Worm (Caenorhabditis elegans): ENCODE measurements around the gene C15C7.4.

The C15C7.4 gene

ce11 chrX:3101562-3101961, 43.8 kb upstream of the C15C7.4 start:
- TF ChIP-seq peb-1 (tag; optimal IDR thresholded peaks at IDR 0.05), result no peak
- TF ChIP-seq gmeb-1 (tag; optimal IDR thresholded peaks at IDR 0.05), result no peak
- TF ChIP-seq egl-27 (tag; optimal IDR thresholded peaks at IDR 0.05), result no peak
- TF ChIP-seq nhr-10 (tag; optimal IDR thresholded peaks at IDR 0.05), result no peak
- TF ChIP-seq nhr-12 (tag; optimal IDR thresholded peaks at IDR 0.05), result no peak
- no peak for TF ChIP-seq nhr-6 (tag; optimal IDR thresholded peaks at IDR 0.05)
- peak; percentile 48 for TF ChIP-seq fos-1 (tag; optimal IDR thresholded peaks at IDR 0.05)
- no peak for TF ChIP-seq ztf-11 (tag; optimal IDR thresholded peaks at IDR 0.05)
- TF ChIP-seq sem-4 (tag; optimal IDR thresholded peaks at IDR 0.05), result no peak
- TF ChIP-seq nhr-237 (tag; optimal IDR thresholded peaks at IDR 0.05), result no peak
- no peak for TF ChIP-seq ceh-16 (tag; optimal IDR thresholded peaks at IDR 0.05)
- TF ChIP-seq C34F6.9 (tag; optimal IDR thresholded peaks at IDR 0.05), result peak; percentile 22
- TF ChIP-seq nhr-129 (tag; optimal IDR thresholded peaks at IDR 0.05), result peak; percentile 16

DNA sequence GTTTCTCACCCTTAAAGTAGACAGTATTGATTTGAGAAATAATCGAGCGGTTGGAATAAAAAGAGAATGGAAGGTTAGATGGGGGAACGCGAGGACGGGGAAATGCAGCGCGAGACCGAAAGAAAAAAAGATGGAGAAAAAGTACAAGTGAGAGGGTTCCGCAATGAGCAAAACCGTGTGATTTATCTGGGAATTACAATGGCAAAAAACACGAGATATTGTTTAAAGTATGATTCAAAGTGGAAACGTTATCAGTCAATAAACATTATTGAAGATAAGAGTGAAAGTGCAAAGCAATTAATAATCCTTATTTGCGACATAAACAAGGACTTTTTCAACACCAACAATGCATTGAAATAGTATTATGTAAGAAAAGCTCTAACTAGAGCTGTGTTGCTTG, 43.2 kb upstream of the C15C7.4 start, which contains the start of gene ztf-13:
Gene ztf-13 (minus strand): TSS at position 11 of the 400 bp plus-strand sequence.
- TF ChIP-seq R02D3.7 (tag; optimal IDR thresholded peaks at IDR 0.05) (no peak), nhr-129 (tag; optimal IDR thresholded peaks at IDR 0.05) (peak; percentile 18), lsy-2 (tag; optimal IDR thresholded peaks at IDR 0.05) (peak in 1 of 2 experiments; percentile 41), unc-55 (GFP tag; optimal IDR thresholded peaks at IDR 0.05) (no peak), C34F6.9 (tag; optimal IDR thresholded peaks at IDR 0.05) (peak; percentile 27), ama-1 (optimal IDR thresholded peaks at IDR 0.05) (no peak), zag-1 (tag; optimal IDR thresholded peaks at IDR 0.05) (no peak), crh-2 (tag; optimal IDR thresholded peaks at IDR 0.05) (peak; percentile 40), aly-2 (tag; optimal IDR thresholded peaks at IDR 0.05) (no peak), skn-1 (tag; optimal IDR thresholded peaks at IDR 0.05) (no peak), gmeb-1 (tag; optimal IDR thresholded peaks at IDR 0.05) (peak; percentile 6), elt-3 (tag; optimal IDR thresholded peaks at IDR 0.05) (no peak), unc-62 (GFP tag; optimal IDR thresholded peaks at IDR 0.05) (no peak), blmp-1 (tag; optimal IDR thresholded peaks at IDR 0.05; ENCODE audit: insufficient read depth) (peak; percentile 44), lin-39 (tag; optimal IDR thresholded peaks at IDR 0.05) (no peak), snpc-4 (tag; optimal IDR thresholded peaks at IDR 0.05) (no peak), lin-11 (tag; optimal IDR thresholded peaks at IDR 0.05) (no peak), ztf-4 (tag; optimal IDR thresholded peaks at IDR 0.05) (no peak), nhr-10 (tag; optimal IDR thresholded peaks at IDR 0.05) (no peak), sem-4 (tag; optimal IDR thresholded peaks at IDR 0.05) (no peak), lin-13 (GFP tag; optimal IDR thresholded peaks at IDR 0.05) (no peak), nhr-237 (tag; optimal IDR thresholded peaks at IDR 0.05) (no peak), egl-27 (tag; optimal IDR thresholded peaks at IDR 0.05) (peak; percentile 52), nhr-23 (tag; optimal IDR thresholded peaks at IDR 0.05) (no peak), nhr-12 (tag; optimal IDR thresholded peaks at IDR 0.05) (no peak), F13H6.1 (tag; optimal IDR thresholded peaks at IDR 0.05) (peak; percentile 22), fos-1 (tag; optimal IDR thresholded peaks at IDR 0.05) (peak; percentile 57), ceh-82 (tag; optimal IDR thresholded peaks at IDR 0.05) (no peak), sma-9 (GFP tag; optimal IDR thresholded peaks at IDR 0.05) (peak; percentile 52), sma-9 (tag; optimal IDR thresholded peaks at IDR 0.05) (no peak)

- TF ChIP-seq nhr-129 (tag; optimal IDR thresholded peaks at IDR 0.05) (peak; percentile 22), nhr-77 (tag; optimal IDR thresholded peaks at IDR 0.05) (no peak), elt-3 (tag; optimal IDR thresholded peaks at IDR 0.05) (no peak), R02D3.7 (tag; optimal IDR thresholded peaks at IDR 0.05) (no peak), Y55F3AM.14 (GFP tag; optimal IDR thresholded peaks at IDR 0.05) (no peak), aly-2 (tag; optimal IDR thresholded peaks at IDR 0.05) (no peak), nhr-21 (tag; optimal IDR thresholded peaks at IDR 0.05) (no peak), unc-62 (GFP tag; optimal IDR thresholded peaks at IDR 0.05) (no peak), nhr-12 (tag; optimal IDR thresholded peaks at IDR 0.05) (no peak), unc-55 (GFP tag; optimal IDR thresholded peaks at IDR 0.05) (no peak), crh-2 (tag; optimal IDR thresholded peaks at IDR 0.05) (peak; percentile 52), sma-3 (GFP tag; optimal IDR thresholded peaks at IDR 0.05) (no peak), ama-1 (optimal IDR thresholded peaks at IDR 0.05) (no peak), blmp-1 (tag; optimal IDR thresholded peaks at IDR 0.05; ENCODE audit: insufficient read depth) (no peak), ZK546.5 (tag; optimal IDR thresholded peaks at IDR 0.05) (no peak), ztf-4 (tag; optimal IDR thresholded peaks at IDR 0.05) (no peak), unc-39 (tag; optimal IDR thresholded peaks at IDR 0.05) (no peak), elt-1 (tag; optimal IDR thresholded peaks at IDR 0.05) (no peak), nhr-237 (tag; optimal IDR thresholded peaks at IDR 0.05) (no peak), lin-13 (GFP tag; optimal IDR thresholded peaks at IDR 0.05) (no peak), mdl-1 (tag; optimal IDR thresholded peaks at IDR 0.05) (no peak), mab-5 (tag; optimal IDR thresholded peaks at IDR 0.05) (no peak), egl-27 (tag; optimal IDR thresholded peaks at IDR 0.05) (no peak), lin-39 (tag; optimal IDR thresholded peaks at IDR 0.05) (no peak), gmeb-1 (tag; optimal IDR thresholded peaks at IDR 0.05) (no peak), nhr-11 (tag; optimal IDR thresholded peaks at IDR 0.05) (no peak), sma-9 (GFP tag; optimal IDR thresholded peaks at IDR 0.05) (no peak), sma-9 (tag; optimal IDR thresholded peaks at IDR 0.05) (no peak), zag-1 (tag; optimal IDR thresholded peaks at IDR 0.05) (no peak), mbf-1 (tag; optimal IDR thresholded peaks at IDR 0.05) (no peak), nhr-23 (tag; optimal IDR thresholded peaks at IDR 0.05) (no peak), sem-4 (tag; optimal IDR thresholded peaks at IDR 0.05) (no peak), ceh-82 (tag; optimal IDR thresholded peaks at IDR 0.05) (no peak), nhr-6 (tag; optimal IDR thresholded peaks at IDR 0.05) (no peak), skn-1 (tag; optimal IDR thresholded peaks at IDR 0.05) (no peak), dmd-4 (tag; optimal IDR thresholded peaks at IDR 0.05) (no peak), lsy-2 (tag; optimal IDR thresholded peaks at IDR 0.05) (peak in 1 of 2 experiments; percentile 17), snpc-4 (tag; optimal IDR thresholded peaks at IDR 0.05) (no peak), peb-1 (tag; optimal IDR thresholded peaks at IDR 0.05) (no peak)
These were observed 42.5 kb upstream of the C15C7.4 start for ce11 chrX:3102817-3103216.

Measured in whole organism, L2 larva.